Worm (Caenorhabditis elegans) whole organism, L4 larva: ENCODE data around the gene C25F9.2.

Experiments used
- D1046.2 ChIP-seq: fragments of 200-800 bp; sonication (Bioruptor generic); IDR thresholded peaks from 2 replicates; pipeline ENCODE4 v1.3.6; 2022; ENCODE audit warnings: missing genetic modification characterization, missing compliant biosample characterization
- F10B5.3 ChIP-seq: sonication (generic microtip); optimal IDR thresholded peaks from 2 replicates; lab custom pipeline; 2016; ENCODE audit warnings: mild to moderate bottlenecking, missing genetic modification characterization, missing compliant biosample characterization
- F26F4.8 ChIP-seq: fragments of 200-800 bp; sonication (Bioruptor generic); conservative IDR thresholded peaks from 2 replicates; pipeline ENCODE4 v1.3.6; 2022; ENCODE audit warnings: missing genetic modification characterization, missing compliant biosample characterization
- F49E8.2 ChIP-seq: sonication (generic microtip); optimal IDR thresholded peaks from 2 replicates; lab custom pipeline; 2016; ENCODE audit warnings: missing compliant biosample characterization, mild to moderate bottlenecking, missing genetic modification characterization, borderline replicate concordance
- T26A8.4 ChIP-seq: fragments of 200-800 bp; sonication (Bioruptor generic); IDR thresholded peaks from 2 replicates; pipeline ENCODE4 v1.3.6; 2022; ENCODE audit warnings: missing genetic modification characterization, missing compliant biosample characterization
- Y48G9A.11 ChIP-seq: fragments of 200-800 bp; sonication (Bioruptor generic); IDR thresholded peaks from 2 replicates; pipeline ENCODE4 v1.3.6; 2022; ENCODE audit warnings: missing genetic modification reagents, missing genetic modification characterization, missing compliant biosample characterization
- ZK337.2 ChIP-seq: fragments of 200-800 bp; sonication (Bioruptor generic); IDR thresholded peaks from 2 replicates; pipeline ENCODE4 v1.3.6; 2022; ENCODE audit warnings: missing genetic modification reagents, missing genetic modification characterization, missing compliant biosample characterization
- ZK546.5 ChIP-seq, 2 experiments: sonication (generic microtip); optimal IDR thresholded peaks; 2 replicates each; lab custom pipeline; 2017; ENCODE audit warnings: missing biosample characterization in 2 of 2, missing genetic modification characterization in 2 of 2
- aha-1 ChIP-seq: fragments of 150-350 bp; peaks from one replicate; lab custom pipeline; 2014; ENCODE audit warnings: missing biosample characterization, missing genetic modification characterization
- ama-1 ChIP-seq: fragments of 150-350 bp; optimal IDR thresholded peaks from 2 replicates; lab custom pipeline; 2014; ENCODE audit warnings: inconsistent platforms, mixed read lengths
- ceh-62 ChIP-seq: sonication (generic microtip); optimal IDR thresholded peaks from 2 replicates; lab custom pipeline; 2017; ENCODE audit warnings: missing biosample characterization, missing genetic modification characterization
- daf-16 ChIP-seq, 3 experiments: sonication (generic microtip); optimal IDR thresholded peaks; 2 replicates each; lab custom pipeline; 2016 to 2017; ENCODE audit warnings: missing genetic modification characterization in 3 of 3, missing genetic modification reagents in 3 of 3, mild to moderate bottlenecking in 2 of 3, missing compliant biosample characterization in 2 of 3, missing biosample characterization in 1 of 3, moderate library complexity in 1 of 3
- dmd-6 ChIP-seq: fragments of 200-800 bp; sonication (Bioruptor generic); IDR thresholded peaks from 2 replicates; pipeline ENCODE4 v1.3.6; 2022; ENCODE audit warnings: missing genetic modification reagents, missing genetic modification characterization, missing compliant biosample characterization
- dve-1 ChIP-seq: sonication (generic microtip); optimal IDR thresholded peaks from 2 replicates; lab custom pipeline; 2017; ENCODE audit warnings: antibody characterized with exemption, mild to moderate bottlenecking, missing genetic modification characterization, missing compliant biosample characterization; ENCODE audit not compliant: insufficient read depth
- fkh-10 ChIP-seq: fragments of 150-350 bp; optimal IDR thresholded peaks from 2 replicates; lab custom pipeline; 2014; ENCODE audit warnings: missing biosample characterization, missing genetic modification reagents, missing genetic modification characterization
- lin-1 ChIP-seq: fragments of 200-800 bp; sonication (Bioruptor generic); IDR thresholded peaks from 2 replicates; pipeline ENCODE4 v1.3.6; 2022; ENCODE audit warnings: missing genetic modification reagents, missing genetic modification characterization, missing compliant biosample characterization
- lin-13 ChIP-seq: fragments of 150-350 bp; optimal IDR thresholded peaks from 2 replicates; lab custom pipeline; 2014; ENCODE audit warnings: missing biosample characterization, missing genetic modification reagents, missing genetic modification characterization
- lin-15B ChIP-seq: fragments of 150-350 bp; sonication (generic microtip); optimal IDR thresholded peaks from 3 replicates; lab custom pipeline; 2014; ENCODE audit warnings: missing biosample characterization, missing genetic modification characterization
- lin-29 ChIP-seq: fragments of 200-800 bp; sonication (Bioruptor generic); IDR thresholded peaks from 2 replicates; pipeline ENCODE4 v1.3.6; 2022; ENCODE audit warnings: missing genetic modification reagents, missing genetic modification characterization, missing compliant biosample characterization
- madf-5 ChIP-seq, 2 experiments: fragments of 200-800 bp; sonication (Bioruptor generic); IDR thresholded peaks; 2 replicates each; pipeline ENCODE4 v1.3.6; 2022; ENCODE audit warnings: missing compliant biosample characterization in 2 of 2, missing genetic modification characterization in 2 of 2
- madf-9 ChIP-seq: fragments of 200-800 bp; sonication (Bioruptor generic); conservative IDR thresholded peaks from 2 replicates; pipeline ENCODE4 v1.3.6; 2022; ENCODE audit warnings: missing genetic modification reagents, missing genetic modification characterization, missing compliant biosample characterization
- mdl-1 ChIP-seq, 2 experiments: fragments of 150-350 bp in 1 of 2; sonication (generic microtip) in 1 of 2; optimal IDR thresholded peaks; 2 replicates each; lab custom pipeline; 2014 to 2017; ENCODE audit warnings: missing biosample characterization in 2 of 2, missing genetic modification characterization in 2 of 2
- mep-1 ChIP-seq: fragments of 150-350 bp; sonication (generic microtip); optimal IDR thresholded peaks from 3 replicates; lab custom pipeline; 2014; ENCODE audit warnings: missing biosample characterization, missing genetic modification characterization
- mxl-2 ChIP-seq: fragments of 200-800 bp; sonication (Bioruptor generic); conservative IDR thresholded peaks from 2 replicates; pipeline ENCODE4 v1.3.6; 2022; ENCODE audit warnings: missing genetic modification reagents, missing genetic modification characterization, missing compliant biosample characterization
- mxl-3 ChIP-seq: fragments of 200-800 bp; sonication (Bioruptor generic); optimal IDR thresholded peaks from 2 replicates; lab custom pipeline; 2018; ENCODE audit warnings: mild to moderate bottlenecking, missing genetic modification characterization, missing compliant biosample characterization
- nhr-10 ChIP-seq: fragments of 150-350 bp; optimal IDR thresholded peaks from 2 replicates; lab custom pipeline; 2014; ENCODE audit warnings: missing biosample characterization, missing genetic modification characterization
- nhr-28 ChIP-seq: fragments of 150-350 bp; optimal IDR thresholded peaks from 2 replicates; lab custom pipeline; 2014; ENCODE audit warnings: missing biosample characterization, missing genetic modification characterization
- nhr-6 ChIP-seq: fragments of 150-350 bp; optimal IDR thresholded peaks from 2 replicates; lab custom pipeline; 2014; ENCODE audit warnings: missing biosample characterization, missing genetic modification characterization
- nhr-77 ChIP-seq: fragments of 150-350 bp; optimal IDR thresholded peaks from 2 replicates; lab custom pipeline; 2014; ENCODE audit warnings: missing biosample characterization, missing genetic modification characterization
- pha-4 ChIP-seq, 2 experiments: fragments of 150-350 bp in 1 of 2; fragments of 200-800 bp in 1 of 2; sonication (Bioruptor generic) in 1 of 2; IDR thresholded peaks in 1 of 2; optimal IDR thresholded peaks in 1 of 2; 2 replicates each; pipeline versions ENCODE4 v1.3.6 to Lab custom; 2014 to 2022; ENCODE audit warnings: missing genetic modification characterization in 2 of 2, missing genetic modification reagents in 2 of 2, missing biosample characterization in 1 of 2, missing compliant biosample characterization in 1 of 2
- php-3 ChIP-seq: fragments of 200-800 bp; sonication (Bioruptor generic); IDR thresholded peaks from 2 replicates; pipeline ENCODE4 v1.3.6; 2022; ENCODE audit warnings: missing genetic modification reagents, missing genetic modification characterization, missing compliant biosample characterization
- pqm-1 ChIP-seq: sonication (generic microtip); optimal IDR thresholded peaks from 2 replicates; lab custom pipeline; 2017; ENCODE audit warnings: missing biosample characterization, missing genetic modification characterization
- skn-1 ChIP-seq: fragments of 150-350 bp; optimal IDR thresholded peaks from 2 replicates; lab custom pipeline; 2014; ENCODE audit warnings: missing biosample characterization, missing genetic modification characterization
- snpc-1.2 ChIP-seq: fragments of 200-800 bp; sonication (Bioruptor generic); IDR thresholded peaks from 2 replicates; pipeline ENCODE4 v1.3.6; 2022; ENCODE audit warnings: missing genetic modification reagents, missing genetic modification characterization, missing compliant biosample characterization
- spr-3 ChIP-seq: fragments of 200-800 bp; sonication (Bioruptor generic); optimal IDR thresholded peaks from 2 replicates; lab custom pipeline; 2018; ENCODE audit warnings: mild to moderate bottlenecking, missing genetic modification characterization, missing compliant biosample characterization
- unc-130 ChIP-seq: sonication (generic microtip); optimal IDR thresholded peaks from 2 replicates; lab custom pipeline; 2016; ENCODE audit warnings: missing genetic modification reagents, missing genetic modification characterization, missing compliant biosample characterization

Gene C25F9.2

ce11 chrV:19421131-19421530, at the start of gene C25F9.2:
TSS of gene C25F9.2 (plus strand) at chrV:19421471.
- TF ChIP-seq lin-13 (GFP tag; lab: Kevin White, UChicago) (no peak), ceh-62 (tag; lab: Kevin White, UChicago) (no peak), spr-3 (GFP tag; lab: Kevin White, UChicago) (no peak), ZK337.2 (no peak), aha-1 (tag; lab: Kevin White, UChicago) (no peak), Y48G9A.11 (GFP tag; lab: Robert Waterston, UW) (no peak), madf-9 (GFP tag; lab: Robert Waterston, UW) (no peak), ama-1 (lab: Kevin White, UChicago) (no peak), daf-16 (GFP tag; optimal IDR thresholded peaks at IDR 0.05; lab: Kevin White, UChicago) (no peak), daf-16 (tag; optimal IDR thresholded peaks at IDR 0.05; lab: Kevin White, UChicago) (no peak)

ce11 chrV:19371777-19372176, 49.5 kb upstream of the C25F9.2 start:
- TF ChIP-seq daf-16 (GFP tag; optimal IDR thresholded peaks at IDR 0.05; lab: Kevin White, UChicago), result no peak
- TF ChIP-seq daf-16 (tag; optimal IDR thresholded peaks at IDR 0.05; lab: Kevin White, UChicago), result no peak
- TF ChIP-seq pha-4 (GFP tag; IDR thresholded peaks at IDR 0.05; lab: Robert Waterston, UW), result no peak
- TF ChIP-seq pha-4 (tag; optimal IDR thresholded peaks at IDR 0.05; lab: Kevin White, UChicago), result no peak
- TF ChIP-seq lin-29 (GFP tag; lab: Robert Waterston, UW), result no peak
- TF ChIP-seq F26F4.8, result no peak
- no peak for TF ChIP-seq F49E8.2 (tag; lab: Kevin White, UChicago)
- TF ChIP-seq nhr-6, result no peak
- TF ChIP-seq T26A8.4 (GFP tag; lab: Robert Waterston, UW), result no peak
- TF ChIP-seq unc-130, result no peak
- TF ChIP-seq mxl-3, result no peak
- TF ChIP-seq lin-1 (GFP tag; lab: Robert Waterston, UW), result no peak
- TF ChIP-seq nhr-10 (tag; lab: Kevin White, UChicago), result no peak
- no peak for TF ChIP-seq F10B5.3 (tag; lab: Kevin White, UChicago)
- no peak for TF ChIP-seq lin-15B (tag; lab: Kevin White, UChicago)
- no peak for TF ChIP-seq php-3 (GFP tag; lab: Robert Waterston, UW)
- no peak for TF ChIP-seq dmd-6
- no peak for TF ChIP-seq mdl-1 (tag; optimal IDR thresholded peaks at IDR 0.05; lab: Kevin White, UChicago)
- TF ChIP-seq mxl-2 (GFP tag; lab: Robert Waterston, UW), result no peak
- no peak for TF ChIP-seq D1046.2 (GFP tag; lab: Robert Waterston, UW)
- TF ChIP-seq, all 104 proteins: peak for 0

- TF ChIP-seq nhr-28 (peak; percentile 47), daf-16 (GFP tag; optimal IDR thresholded peaks at IDR 0.05; lab: Kevin White, UChicago) (no peak), daf-16 (tag; optimal IDR thresholded peaks at IDR 0.05; lab: Kevin White, UChicago) (peak; percentile 99), snpc-1.2 (GFP tag; lab: Robert Waterston, UW) (no peak), ceh-62 (tag; lab: Kevin White, UChicago) (no peak), ZK546.5 (tag; optimal IDR thresholded peaks at IDR 0.05; lab: Kevin White, UChicago) (no peak), nhr-77 (peak; percentile 30), skn-1 (tag; lab: Kevin White, UChicago) (no peak), fkh-10 (no peak), mep-1 (tag; lab: Kevin White, UChicago) (peak; percentile 25), pqm-1 (tag; lab: Kevin White, UChicago) (peak; percentile 28), madf-5 (GFP tag; IDR thresholded peaks at IDR 0.05; lab: Robert Waterston, UW) (no peak), D1046.2 (GFP tag; lab: Robert Waterston, UW) (no peak), dve-1 (tag; lab: Kevin White, UChicago) (peak; percentile 68)
- TF ChIP-seq, all 104 proteins: peak for 6
These were observed 44.2 kb upstream of the C25F9.2 start, which contains the start of gene nceh-1 for ce11 chrV:19377014-19377494. TSS of gene nceh-1 (plus strand) at chrV:19377444.
